Worm (Caenorhabditis elegans): ENCODE results near the gene phat-8.

- TF ChIP-seq lsy-2 (tag; optimal IDR thresholded peaks at IDR 0.05) (no peak), aly-2 (tag; optimal IDR thresholded peaks at IDR 0.05) (no peak), fkh-10 (GFP tag; optimal IDR thresholded peaks at IDR 0.05) (no peak), blmp-1 (tag; optimal IDR thresholded peaks at IDR 0.05) (no peak), C16A3.4 (tag; optimal IDR thresholded peaks at IDR 0.05) (no peak), elt-2 (tag; optimal IDR thresholded peaks at IDR 0.05) (no peak), nhr-11 (tag; optimal IDR thresholded peaks at IDR 0.05) (no peak), jun-1 (tag; optimal IDR thresholded peaks at IDR 0.05) (no peak), nhr-20 (tag; optimal IDR thresholded peaks at IDR 0.05) (no peak), nhr-90 (tag; optimal IDR thresholded peaks at IDR 0.05; ENCODE audit: poor library complexity) (no peak), ztf-11 (tag; optimal IDR thresholded peaks at IDR 0.05) (no peak), C04F5.9 (tag; optimal IDR thresholded peaks at IDR 0.05) (no peak)
These were observed 25.4 kb downstream of the phat-8 start, which contains the start of gene T21B4.3 for ce11 chrII:12496981-12497380.
